Worm (Caenorhabditis elegans) whole organism, mixed stage, embryonic: ENCODE measurements around the gene R12A1.3.

Experiments
- nhr-237 ChIP-seq: fragments of 150-350 bp; optimal IDR thresholded peaks from 2 replicates; lab custom pipeline; 2014; ENCODE audit warnings: missing biosample characterization, missing genetic modification characterization
- nhr-28 ChIP-seq: fragments of 150-350 bp; optimal IDR thresholded peaks from 2 replicates; lab custom pipeline; 2014; ENCODE audit warnings: missing biosample characterization, missing genetic modification characterization
- pha-4 ChIP-seq: fragments of 150-350 bp; optimal IDR thresholded peaks from 2 replicates; lab custom pipeline; 2018; ENCODE audit warnings: missing biosample characterization, missing genetic modification reagents, missing genetic modification characterization

DNA sequence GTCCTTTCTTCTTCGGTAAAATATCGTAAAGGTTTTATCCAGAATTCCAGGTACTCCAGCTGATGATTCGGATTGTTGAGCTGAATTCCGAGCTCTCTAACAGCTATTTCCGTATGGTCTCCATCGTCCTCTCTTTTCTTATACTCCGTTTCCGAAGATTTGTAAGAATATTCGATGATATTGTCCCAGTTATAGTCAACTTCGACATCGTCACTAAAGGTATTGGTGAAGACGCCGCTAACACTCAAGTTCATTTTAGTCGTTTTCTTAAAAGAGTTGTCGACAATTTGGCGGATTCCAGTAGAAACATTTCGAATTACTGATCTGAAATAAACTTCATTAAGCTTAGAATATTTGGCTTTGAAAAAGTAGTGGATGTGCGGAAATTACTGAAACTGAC lies 9.5 kb upstream of the R12A1.3 start:
- TF ChIP-seq nhr-237 (tag; lab: Kevin White, UChicago) (no peak), pha-4 (no peak), nhr-28 (tag; lab: Kevin White, UChicago) (no peak)
